Worm (Caenorhabditis elegans) whole organism, L2 larva: Measurements from ENCODE around the gene K02E2.11.
"Not testable (repeated sequence)": the region's sequence is repeated elsewhere in the genome, so short reads cannot be mapped to it uniquely, and the experiment has no call there.

ENCODE experiments used
- C34F6.9 ChIP-seq: fragments of 150-350 bp; optimal IDR thresholded peaks from 2 replicates; lab custom pipeline; 2014; ENCODE audit warnings: missing biosample characterization, missing genetic modification characterization
- ZK546.5 ChIP-seq: sonication (generic microtip); optimal IDR thresholded peaks from 2 replicates; lab custom pipeline; 2017; ENCODE audit warnings: missing biosample characterization, missing genetic modification characterization
- ama-1 ChIP-seq: fragments of 150-350 bp; optimal IDR thresholded peaks from 2 replicates; lab custom pipeline; 2018; ENCODE audit warnings: inconsistent platforms
- ceh-82 ChIP-seq: fragments of 150-350 bp; optimal IDR thresholded peaks from 2 replicates; lab custom pipeline; 2014; ENCODE audit warnings: missing biosample characterization, missing genetic modification characterization
- egl-27 ChIP-seq: sonication (generic microtip); optimal IDR thresholded peaks from 3 replicates; lab custom pipeline; 2017; ENCODE audit warnings: missing biosample characterization, missing genetic modification reagents, missing genetic modification characterization
- lsy-2 ChIP-seq, 2 experiments: fragments of 150-350 bp in 1 of 2; sonication (generic microtip) in 1 of 2; optimal IDR thresholded peaks; 2 replicates each; lab custom pipeline; 2014 to 2017; ENCODE audit warnings: missing biosample characterization in 2 of 2, missing genetic modification characterization in 2 of 2
- mdl-1 ChIP-seq, 2 experiments: fragments of 150-350 bp in 1 of 2; sonication (generic microtip) in 1 of 2; optimal IDR thresholded peaks; 2 replicates each; lab custom pipeline; 2017; ENCODE audit warnings: missing biosample characterization in 2 of 2, missing genetic modification characterization in 2 of 2
- nhr-129 ChIP-seq: fragments of 150-350 bp; optimal IDR thresholded peaks from 2 replicates; lab custom pipeline; 2014; ENCODE audit warnings: missing biosample characterization, missing genetic modification characterization
- skn-1 ChIP-seq: sonication (generic microtip); optimal IDR thresholded peaks from 2 replicates; lab custom pipeline; 2017; ENCODE audit warnings: missing biosample characterization, missing genetic modification characterization
- unc-62 ChIP-seq: fragments of 150-350 bp; optimal IDR thresholded peaks from 2 replicates; lab custom pipeline; 2014; ENCODE audit warnings: missing biosample characterization, missing genetic modification reagents, missing genetic modification characterization
- zag-1 ChIP-seq: fragments of 150-350 bp; optimal IDR thresholded peaks from 2 replicates; lab custom pipeline; 2014; ENCODE audit warnings: missing biosample characterization, missing genetic modification characterization

ce11 chrV:20369153-20369552, 14.0 kb upstream of the K02E2.11 start, which contains the start of gene srh-177:
- TF ChIP-seq egl-27 (tag; lab: Kevin White, UChicago); ama-1; unc-62 (GFP tag; lab: Kevin White, UChicago); ZK546.5 (tag; lab: Kevin White, UChicago); nhr-129 (tag; lab: Kevin White, UChicago); ceh-82; skn-1 (tag; lab: Kevin White, UChicago); zag-1 (tag; lab: Kevin White, UChicago); mdl-1 (tag; optimal IDR thresholded peaks at IDR 0.05; lab: Kevin White, UChicago); lsy-2 (tag; optimal IDR thresholded peaks at IDR 0.05; lab: Kevin White, UChicago); C34F6.9: not testable (repeated sequence)
